Fruit fly (Drosophila melanogaster): ENCODE measurements around the gene Nup358.

dm6 chr3R:25235362-25235761 lies 13.8 kb upstream of the Nup358 start, which contains the start of gene Sil1:
- TF ChIP-seq EcR (GFP tag; optimal IDR thresholded peaks at IDR 0.05) (no peak), usp (GFP tag; optimal IDR thresholded peaks at IDR 0.05) (no peak), pan (optimal IDR thresholded peaks at IDR 0.05) (no peak), CG8478 (optimal IDR thresholded peaks at IDR 0.05) (no peak)

All from whole organism.